Fruit fly (Drosophila melanogaster): ENCODE results near the gene CG43844.

Gene CG43844

DNA sequence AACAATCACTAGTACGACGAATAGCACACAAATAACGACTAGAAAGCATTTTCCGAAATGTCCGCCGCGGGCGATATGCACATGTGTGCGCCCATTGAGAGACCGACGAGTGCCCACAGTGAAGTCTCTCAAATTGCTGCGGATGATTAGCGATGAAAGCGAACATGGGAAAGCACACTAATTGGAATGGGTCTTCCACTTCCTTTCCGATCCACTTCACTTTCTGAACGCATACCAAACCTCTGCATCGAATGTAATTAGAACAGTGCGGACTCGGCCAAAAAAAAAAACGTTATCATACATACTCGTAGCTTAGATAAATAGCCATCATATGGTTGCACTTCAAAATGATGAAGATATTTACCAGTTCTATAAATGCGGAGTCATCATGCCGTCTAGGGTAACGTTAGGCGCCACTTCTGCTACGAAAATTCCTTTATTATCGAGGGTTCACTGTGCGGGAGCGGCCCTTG lies 39.3 kb upstream of the CG43844 start (continued):
- TF ChIP-seq YL-1 (GFP tag; optimal IDR thresholded peaks at IDR 0.05) (peak; percentile 1), tna (GFP tag; IDR thresholded peaks at IDR 0.05; ENCODE audit: partially characterized antibody) (no peak), fu2 (GFP tag; optimal IDR thresholded peaks at IDR 0.05) (no peak), Deaf1 (tag; optimal IDR thresholded peaks at IDR 0.05) (no peak), CG5180 (GFP tag; optimal IDR thresholded peaks at IDR 0.05) (peak; percentile 3), Mrtf (GFP tag; IDR thresholded peaks at IDR 0.05) (0 out of 3 replicates have a peak, but pooled peaks have one; percentile 40), cas (GFP tag; IDR thresholded peaks at IDR 0.05) (no peak), CG4282 (GFP tag; optimal IDR thresholded peaks at IDR 0.05) (no peak), Aef1 (GFP tag; IDR thresholded peaks at IDR 0.05) (no peak), bsh (GFP tag; optimal IDR thresholded peaks at IDR 0.05) (peak in 1 of 2 experiments; percentile 67), sd (tag; optimal IDR thresholded peaks at IDR 0.05) (peak; percentile 50), CG10267 (tag; optimal IDR thresholded peaks at IDR 0.05) (peak; percentile 0), CG4707 (GFP tag; optimal IDR thresholded peaks at IDR 0.05) (peak; percentile 7), lmd (GFP tag; IDR thresholded peaks at IDR 0.05) (peak; percentile 67), Fer1 (GFP tag; optimal IDR thresholded peaks at IDR 0.05) (no peak), inv (GFP tag; IDR thresholded peaks at IDR 0.05; ENCODE audit: partially characterized antibody) (no peak), zfh2 (GFP tag; optimal IDR thresholded peaks at IDR 0.05) (no peak), trh (GFP tag; optimal IDR thresholded peaks at IDR 0.05) (no peak), CG15073 (GFP tag; optimal IDR thresholded peaks at IDR 0.05) (no peak), CG2889 (GFP tag; IDR thresholded peaks at IDR 0.05) (no peak), CG32767 (GFP tag; IDR thresholded peaks at IDR 0.05) (no peak; the same call in 1 of the 2 replicates), org-1 (GFP tag; optimal IDR thresholded peaks at IDR 0.05) (peak; percentile 28), ssp (GFP tag; IDR thresholded peaks at IDR 0.05) (no peak), tin (GFP tag; optimal IDR thresholded peaks at IDR 0.05) (no peak), Jarid2 (GFP tag; optimal IDR thresholded peaks at IDR 0.05) (no peak), CHES-1-like (GFP tag; optimal IDR thresholded peaks at IDR 0.05) (peak; percentile 62), CG13894 (tag; optimal IDR thresholded peaks at IDR 0.05) (no peak), Adf1 (GFP tag; IDR thresholded peaks at IDR 0.05) (no peak), CG7745 (tag; optimal IDR thresholded peaks at IDR 0.05) (no peak), CG31365 (tag; optimal IDR thresholded peaks at IDR 0.05) (no peak), tap (tag; optimal IDR thresholded peaks at IDR 0.05) (no peak), tgo (GFP tag; IDR thresholded peaks at IDR 0.05) (no peak), ab (GFP tag; optimal IDR thresholded peaks at IDR 0.05) (no peak), E2f2 (GFP tag; IDR thresholded peaks at IDR 0.05) (no peak), toy (GFP tag; IDR thresholded peaks at IDR 0.05) (no peak), Med (GFP tag) (peak; percentile 73), CG17802 (tag; optimal IDR thresholded peaks at IDR 0.05) (no peak), Dad (GFP tag; optimal IDR thresholded peaks at IDR 0.05) (peak; percentile 22), CG11456 (GFP tag; IDR thresholded peaks at IDR 0.05) (no peak), ttk (GFP tag; IDR thresholded peaks at IDR 0.05) (no peak), CG9609 (GFP tag; optimal IDR thresholded peaks at IDR 0.05) (peak; percentile 36), Fer3 (tag; optimal IDR thresholded peaks at IDR 0.05) (no peak), CG17328 (GFP tag; IDR thresholded peaks at IDR 0.05) (peak; percentile 48), CG11398 (GFP tag; optimal IDR thresholded peaks at IDR 0.05) (peak; percentile 40), Xbp1 (GFP tag; optimal IDR thresholded peaks at IDR 0.05) (peak; percentile 59), otp (GFP tag; IDR thresholded peaks at IDR 0.05) (no peak), Hr78 (GFP tag; optimal IDR thresholded peaks at IDR 0.05) (peak in 1 of 2 experiments; percentile 26), CG18262 (tag; optimal IDR thresholded peaks at IDR 0.05) (peak; percentile 58), Hr51 (GFP tag; optimal IDR thresholded peaks at IDR 0.05) (peak; percentile 34 to 38), ato (GFP tag; IDR thresholded peaks at IDR 0.05; ENCODE audit: partially characterized antibody) (no peak), CG18476 (GFP tag; optimal IDR thresholded peaks at IDR 0.05) (no peak)

Measured in whole organism, embryonic.